Fruit fly (Drosophila melanogaster): ENCODE data around the gene fz2.
A peak's percentile ranks its signal among the peaks of the same experiment; 100 is the strongest.

fz2 gene

dm6 chr3L:19140084-19141011, 94.8 kb downstream of the fz2 start (continued):
- TF ChIP-seq CG1603 (tag; optimal IDR thresholded peaks at IDR 0.05) (peak; percentile 31), Side (GFP tag; optimal IDR thresholded peaks at IDR 0.05) (no peak), mam (GFP tag; optimal IDR thresholded peaks at IDR 0.05) (no peak), CG2678 (tag; optimal IDR thresholded peaks at IDR 0.05) (no peak), Dip2 (GFP tag; IDR thresholded peaks at IDR 0.05) (no peak; the same call in 1 of the 2 replicates)

DNA sequence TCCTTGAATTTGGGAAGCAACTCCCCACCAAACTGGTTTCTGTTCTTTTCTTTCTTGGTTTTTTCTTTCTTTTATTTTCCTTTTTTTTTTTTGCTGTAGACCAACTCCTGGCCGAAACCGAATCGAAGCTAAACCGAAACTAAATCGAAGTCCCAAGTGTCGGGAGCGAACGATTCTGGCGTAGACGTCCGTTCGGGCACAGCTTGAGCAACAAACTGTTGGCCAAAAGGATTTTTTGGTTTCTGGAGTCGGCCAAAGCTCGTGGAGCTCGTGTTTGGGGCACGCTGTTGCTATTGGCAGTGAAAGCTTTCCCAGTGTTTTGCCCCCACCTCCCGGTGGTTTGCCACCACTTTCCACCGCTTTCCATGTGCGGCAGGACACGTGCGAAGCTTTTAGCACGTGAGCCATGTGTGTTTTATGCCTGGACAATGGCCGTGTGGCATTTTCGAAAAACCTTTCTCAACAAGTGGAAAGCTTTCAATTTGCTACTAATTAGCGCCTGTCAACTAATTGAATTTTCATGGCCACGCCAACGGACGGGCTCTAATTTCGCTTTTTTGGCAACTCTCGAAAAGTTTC, 96.2 kb downstream of the fz2 start, which contains the start of gene CG14082:
CG14082 (minus strand) TSS at position 51 of the 579 bp plus-strand sequence.
- TF ChIP-seq Hsf (GFP tag; optimal IDR thresholded peaks at IDR 0.05), result no peak
- peak; percentile 39; the same call in 1 of the 2 replicates for TF ChIP-seq Rfx (GFP tag; IDR thresholded peaks at IDR 0.05)
- TF ChIP-seq bsh (GFP tag; optimal IDR thresholded peaks at IDR 0.05), result no peak
- TF ChIP-seq Nf-YC (tag; optimal IDR thresholded peaks at IDR 0.05), result peak; percentile 31
- TF ChIP-seq Drgx (GFP tag; IDR thresholded peaks at IDR 0.05), result no peak
- TF ChIP-seq CG17568 (GFP tag; optimal IDR thresholded peaks at IDR 0.05), result no peak
- TF ChIP-seq scrt (GFP tag; optimal IDR thresholded peaks at IDR 0.05), result peak; percentile 91
- TF ChIP-seq CG13894 (tag; optimal IDR thresholded peaks at IDR 0.05), result peak; percentile 36
- peak; percentile 85 for TF ChIP-seq cwo (GFP tag; optimal IDR thresholded peaks at IDR 0.05)
- 0 out of 4 replicates have a peak, but pooled peaks have one; percentile 24 for TF ChIP-seq chinmo (GFP tag; IDR thresholded peaks at IDR 0.05; ENCODE audit: partially characterized antibody)
- TF ChIP-seq CG1792 (GFP tag; optimal IDR thresholded peaks at IDR 0.05), result no peak
- peak; percentile 82 for TF ChIP-seq Deaf1 (tag; optimal IDR thresholded peaks at IDR 0.05)
- no peak for TF ChIP-seq tup (GFP tag; optimal IDR thresholded peaks at IDR 0.05)

DNA sequence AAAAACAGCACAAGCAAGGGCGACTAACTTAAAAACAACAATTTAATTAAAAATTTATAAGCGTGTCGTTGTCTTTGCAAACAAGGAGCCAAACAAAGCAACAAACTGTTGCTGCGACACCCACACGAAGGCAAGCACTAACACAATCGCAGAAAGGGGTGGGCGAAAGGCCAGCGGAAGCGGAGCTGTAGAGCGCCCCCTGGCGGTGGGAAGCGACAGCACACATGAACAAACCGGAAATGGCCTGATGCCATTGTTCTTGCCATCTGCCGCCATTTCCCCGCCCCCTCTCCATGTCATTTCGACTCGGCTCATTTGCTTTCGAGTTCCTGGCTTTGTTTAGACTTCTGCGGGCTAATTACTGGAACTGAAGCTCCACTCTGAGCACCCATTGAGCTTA, 102.6 kb downstream of the fz2 start:
- TF ChIP-seq CG11504 (tag; optimal IDR thresholded peaks at IDR 0.05) (peak; percentile 20), CG4404 (GFP tag; IDR thresholded peaks at IDR 0.05) (no peak), CG6272 (GFP tag; IDR thresholded peaks at IDR 0.05) (no peak), CG15696 (tag; optimal IDR thresholded peaks at IDR 0.05) (no peak), Atf-2 (GFP tag; optimal IDR thresholded peaks at IDR 0.05) (no peak), CG12236 (GFP tag; optimal IDR thresholded peaks at IDR 0.05) (no peak), CG6765 (GFP tag; optimal IDR thresholded peaks at IDR 0.05) (peak; percentile 66), caup (GFP tag; optimal IDR thresholded peaks at IDR 0.05; ENCODE audit: severe bottlenecking) (peak; percentile 65), ara (GFP tag; IDR thresholded peaks at IDR 0.05) (peak; percentile 40; the same call in 1 of the 2 replicates), CG11456 (GFP tag; IDR thresholded peaks at IDR 0.05) (peak; percentile 46; the same call in 1 of the 3 replicates), her (GFP tag; optimal IDR thresholded peaks at IDR 0.05) (no peak), Dbx (GFP tag; IDR thresholded peaks at IDR 0.05) (0 out of 3 replicates have a peak, but pooled peaks have one; percentile 47), Blimp-1 (GFP tag; optimal IDR thresholded peaks at IDR 0.05) (no peak), Dp (GFP tag; optimal IDR thresholded peaks at IDR 0.05) (no peak), chn (GFP tag; optimal IDR thresholded peaks at IDR 0.05) (no peak), CkIIα-i1 (GFP tag; IDR thresholded peaks at IDR 0.05) (no peak), lab (GFP tag; optimal IDR thresholded peaks at IDR 0.05) (peak; percentile 77), MTF-1 (GFP tag; optimal IDR thresholded peaks at IDR 0.05; ENCODE audit: borderline replicate concordance) (peak; percentile 52), Asciz (GFP tag; optimal IDR thresholded peaks at IDR 0.05) (peak; percentile 19), Hr51 (GFP tag; optimal IDR thresholded peaks at IDR 0.05) (peak in 1 of 2 experiments; percentile 15), MBD-R2 (GFP tag; IDR thresholded peaks at IDR 0.05) (no peak), CG1603 (tag; optimal IDR thresholded peaks at IDR 0.05) (peak; percentile 29), CG10321 (GFP tag; IDR thresholded peaks at IDR 0.05) (no peak), CTCF (GFP tag; optimal IDR thresholded peaks at IDR 0.05) (peak; percentile 87), CG7786 (GFP tag; optimal IDR thresholded peaks at IDR 0.05) (no peak), Xbp1 (GFP tag; optimal IDR thresholded peaks at IDR 0.05) (no peak), sd (tag; optimal IDR thresholded peaks at IDR 0.05) (no peak), CG4328 (GFP tag; optimal IDR thresholded peaks at IDR 0.05) (no peak)
